Fruit fly (Drosophila melanogaster) whole organism, embryonic: ENCODE data around the gene Acp63F.

Experiments used
- CG10209 ChIP-seq: fragments of 200-800 bp; sonication (Bioruptor generic); optimal IDR thresholded peaks from 3 replicates; lab custom pipeline; 2017; ENCODE audit warnings: missing biosample characterization, mild to moderate bottlenecking, missing genetic modification characterization, missing genetic modification reagents
- CG10321 ChIP-seq: fragments of 200-800 bp; sonication (Bioruptor generic); IDR thresholded peaks from 2 replicates; pipeline ENCODE4 v1.3.6; 2022; ENCODE audit warnings: missing biosample characterization, missing genetic modification characterization
- CG10462 ChIP-seq: fragments of 200-800 bp; sonication (Bioruptor generic); optimal IDR thresholded peaks from 2 replicates; lab custom pipeline; 2016; ENCODE audit warnings: missing biosample characterization, missing genetic modification characterization
- CG10565 ChIP-seq: fragments of 200-800 bp; sonication (Bioruptor generic); optimal IDR thresholded peaks from 3 replicates; lab custom pipeline; 2016; ENCODE audit warnings: missing biosample characterization, mild to moderate bottlenecking, missing genetic modification characterization
- CG12236 ChIP-seq: fragments of 200-800 bp; sonication (Bioruptor generic); optimal IDR thresholded peaks from 2 replicates; lab custom pipeline; 2016; ENCODE audit warnings: missing biosample characterization, missing genetic modification characterization
- CG13296 ChIP-seq: fragments of 200-800 bp; sonication (Bioruptor generic); optimal IDR thresholded peaks from 3 replicates; lab custom pipeline; 2018; ENCODE audit warnings: missing biosample characterization, mild to moderate bottlenecking, missing genetic modification characterization
- CG13894 ChIP-seq: fragments of 200-800 bp; sonication (Bioruptor generic); optimal IDR thresholded peaks from 3 replicates; lab custom pipeline; 2018; ENCODE audit warnings: missing biosample characterization, mild to moderate bottlenecking, missing genetic modification characterization, moderate library complexity
- CG1529 ChIP-seq: fragments of 200-800 bp; sonication (Bioruptor generic); optimal IDR thresholded peaks from 3 replicates; lab custom pipeline; 2018; ENCODE audit warnings: missing biosample characterization, missing genetic modification characterization
- CG15479 ChIP-seq: fragments of 200-800 bp; sonication (Bioruptor generic); optimal IDR thresholded peaks from 3 replicates; lab custom pipeline; 2019; ENCODE audit warnings: missing biosample characterization, mild to moderate bottlenecking, missing genetic modification characterization, moderate library complexity
- CG15696 ChIP-seq: fragments of 200-800 bp; sonication (Bioruptor generic); optimal IDR thresholded peaks from 2 replicates; lab custom pipeline; 2019; ENCODE audit warnings: missing biosample characterization, mild to moderate bottlenecking, missing genetic modification characterization, moderate library complexity
- CG17361 ChIP-seq: fragments of 200-800 bp; sonication (Bioruptor generic); IDR thresholded peaks from 3 replicates; pipeline ENCODE4 v1.3.6; 2022; ENCODE audit warnings: missing biosample characterization, missing genetic modification characterization
- CG17829 ChIP-seq: fragments of 200-800 bp; optimal IDR thresholded peaks from 2 replicates; lab custom pipeline; 2019; ENCODE audit warnings: missing biosample characterization, mild to moderate bottlenecking, missing genetic modification characterization, moderate library complexity
- CG2120 ChIP-seq: fragments of 200-800 bp; sonication (Bioruptor generic); optimal IDR thresholded peaks from 3 replicates; lab custom pipeline; 2016; ENCODE audit warnings: missing biosample characterization, missing genetic modification characterization
- CG2712 ChIP-seq: fragments of 200-800 bp; optimal IDR thresholded peaks from 3 replicates; lab custom pipeline; 2019; ENCODE audit warnings: missing biosample characterization, mild to moderate bottlenecking, missing genetic modification characterization, moderate library complexity
- CG2889 ChIP-seq: fragments of 200-800 bp; sonication (Bioruptor generic); IDR thresholded peaks from 3 replicates; pipeline ENCODE4 v1.3.6; 2022; ENCODE audit warnings: missing biosample characterization, missing genetic modification characterization
- CG3726 ChIP-seq: fragments of 200-800 bp; sonication (Bioruptor generic); IDR thresholded peaks from 3 replicates; pipeline ENCODE4, ENCODE4 v1.3.6; 2022; ENCODE audit warnings: missing biosample characterization, missing genetic modification characterization
- CG7745 ChIP-seq: fragments of 200-800 bp; sonication (Bioruptor generic); optimal IDR thresholded peaks from 2 replicates; lab custom pipeline; 2018; ENCODE audit warnings: missing biosample characterization, mild to moderate bottlenecking, missing genetic modification characterization, moderate library complexity
- CG7963 ChIP-seq: fragments of 200-800 bp; sonication (Bioruptor generic); IDR thresholded peaks from 3 replicates; pipeline ENCODE4 v1.3.6; 2022; ENCODE audit warnings: missing biosample characterization, missing genetic modification characterization; ENCODE audit not compliant: partially characterized antibody
- CG9797 ChIP-seq: fragments of 200-800 bp; sonication (Bioruptor generic); optimal IDR thresholded peaks from 3 replicates; lab custom pipeline; 2018; ENCODE audit warnings: missing biosample characterization, mild to moderate bottlenecking, missing genetic modification characterization
- CTCF ChIP-seq: fragments of 200-800 bp; sonication (Bioruptor generic); optimal IDR thresholded peaks from 2 replicates; lab custom pipeline; 2017; ENCODE audit warnings: missing biosample characterization, mild to moderate bottlenecking, missing genetic modification characterization, moderate library complexity
- Camta ChIP-seq: fragments of 200-800 bp; sonication (Bioruptor generic); optimal IDR thresholded peaks from 2 replicates; lab custom pipeline; 2016; ENCODE audit warnings: missing biosample characterization, missing genetic modification characterization
- D ChIP-seq, 2 experiments: fragments of 200-800 bp in 1 of 2; fragments of >200 bp in 1 of 2; sonication (Bioruptor generic) in 1 of 2; optimal IDR thresholded peaks; 2 replicates in 1 of 2; 3 replicates in 1 of 2; lab custom pipeline; 2017; ENCODE audit warnings: mild to moderate bottlenecking in 1 of 2, missing biosample characterization in 1 of 2, missing genetic modification characterization in 1 of 2, missing genetic modification reagents in 1 of 2
- D19A ChIP-seq: fragments of 200-800 bp; optimal IDR thresholded peaks from 3 replicates; lab custom pipeline; 2019; ENCODE audit warnings: missing biosample characterization, mild to moderate bottlenecking, missing genetic modification characterization, moderate library complexity
- D19B ChIP-seq: fragments of 200-800 bp; sonication (Bioruptor generic); optimal IDR thresholded peaks from 2 replicates; lab custom pipeline; 2017; ENCODE audit warnings: missing biosample characterization, mild to moderate bottlenecking, missing genetic modification characterization
- Dip3 ChIP-seq: fragments of 200-800 bp; sonication (Bioruptor generic); optimal IDR thresholded peaks from 3 replicates; lab custom pipeline; 2016; ENCODE audit warnings: missing biosample characterization, missing genetic modification characterization
- HLHmδ ChIP-seq: fragments of 200-800 bp; sonication (Bioruptor generic); optimal IDR thresholded peaks from 2 replicates; lab custom pipeline; 2018; ENCODE audit warnings: missing biosample characterization, mild to moderate bottlenecking, missing genetic modification characterization, moderate library complexity
- Hand ChIP-seq: fragments of 200-800 bp; sonication (Bioruptor generic); optimal IDR thresholded peaks from 2 replicates; lab custom pipeline; 2017; ENCODE audit warnings: mild to moderate bottlenecking, missing biosample characterization, missing genetic modification reagents, missing genetic modification characterization
- Mad ChIP-seq: fragments of 200-800 bp; sonication (Bioruptor generic); optimal IDR thresholded peaks from 2 replicates; lab custom pipeline; 2016; ENCODE audit warnings: missing biosample characterization, missing genetic modification characterization
- NfI ChIP-seq: fragments of 200-800 bp; sonication (Bioruptor generic); optimal IDR thresholded peaks from 3 replicates; lab custom pipeline; 2018; ENCODE audit warnings: missing biosample characterization, mild to moderate bottlenecking, missing genetic modification characterization, moderate library complexity
- Ssrp ChIP-seq: fragments of 200-800 bp; sonication (Bioruptor generic); optimal IDR thresholded peaks from 2 replicates; lab custom pipeline; 2018; ENCODE audit warnings: missing biosample characterization, mild to moderate bottlenecking, missing genetic modification characterization, moderate library complexity
- ab ChIP-seq: fragments of 200-800 bp; sonication (Bioruptor generic); optimal IDR thresholded peaks from 2 replicates; lab custom pipeline; 2016; ENCODE audit warnings: missing biosample characterization, missing genetic modification characterization
- amos ChIP-seq: fragments of 200-800 bp; sonication (Bioruptor generic); IDR thresholded peaks from 2 replicates; pipeline ENCODE4 v1.3.6; 2022; ENCODE audit warnings: missing biosample characterization, missing genetic modification characterization; ENCODE audit not compliant: partially characterized antibody
- ems ChIP-seq: fragments of 200-800 bp; sonication (Bioruptor generic); optimal IDR thresholded peaks from 3 replicates; lab custom pipeline; 2016; ENCODE audit warnings: missing biosample characterization, missing genetic modification characterization
- fd102C ChIP-seq: fragments of 200-800 bp; sonication (Bioruptor generic); optimal IDR thresholded peaks from 2 replicates; lab custom pipeline; 2018; ENCODE audit warnings: missing biosample characterization, mild to moderate bottlenecking, missing genetic modification characterization, moderate library complexity
- gt ChIP-seq: fragments of 200-800 bp; sonication (Bioruptor generic); IDR thresholded peaks from 2 replicates; pipeline ENCODE4 v1.3.6; 2022; ENCODE audit warnings: missing biosample characterization, missing genetic modification characterization
- lbe ChIP-seq: fragments of 200-800 bp; sonication (Bioruptor generic); optimal IDR thresholded peaks from 2 replicates; lab custom pipeline; 2016; ENCODE audit warnings: missing biosample characterization, mild to moderate bottlenecking, missing genetic modification characterization
- lilli ChIP-seq: fragments of 200-800 bp; sonication (Bioruptor generic); optimal IDR thresholded peaks from 3 replicates; lab custom pipeline; 2016; ENCODE audit warnings: missing biosample characterization, missing genetic modification characterization
- nom ChIP-seq: fragments of 200-800 bp; sonication (Bioruptor generic); optimal IDR thresholded peaks from 2 replicates; lab custom pipeline; 2017; ENCODE audit warnings: missing biosample characterization, missing genetic modification characterization, mild to moderate bottlenecking, moderate library complexity, missing genetic modification reagents
- pho ChIP-seq: fragments of 200-800 bp; sonication (Bioruptor generic); optimal IDR thresholded peaks from 2 replicates; lab custom pipeline; 2016; ENCODE audit warnings: missing biosample characterization, missing genetic modification characterization
- pum ChIP-seq: fragments of 200-800 bp; sonication (Bioruptor generic); optimal IDR thresholded peaks from 2 replicates; lab custom pipeline; 2016; ENCODE audit warnings: missing biosample characterization, missing genetic modification characterization
- sc ChIP-seq, 3 experiments: fragments of >200 bp in 2 of 3; fragments of 200-800 bp in 1 of 3; sonication (Bioruptor generic) in 1 of 3; optimal IDR thresholded peaks; 2 replicates in 2 of 3; 3 replicates in 1 of 3; lab custom pipeline; 2017; ENCODE audit warnings: mild to moderate bottlenecking in 1 of 3, missing biosample characterization in 1 of 3, missing genetic modification characterization in 1 of 3, missing genetic modification reagents in 1 of 3
- schlank ChIP-seq: fragments of 200-800 bp; sonication (Bioruptor generic); optimal IDR thresholded peaks from 2 replicates; lab custom pipeline; 2018; ENCODE audit warnings: missing biosample characterization, mild to moderate bottlenecking, missing genetic modification characterization
- sisA ChIP-seq: fragments of 200-800 bp; sonication (Bioruptor generic); IDR thresholded peaks from 2 replicates; pipeline ENCODE4 v1.3.6; 2022; ENCODE audit warnings: missing biosample characterization, missing genetic modification characterization
- slou ChIP-seq: fragments of 200-800 bp; sonication (Bioruptor generic); optimal IDR thresholded peaks from 3 replicates; lab custom pipeline; 2016; ENCODE audit warnings: missing biosample characterization, missing genetic modification characterization
- so ChIP-seq: fragments of 200-800 bp; sonication (Bioruptor generic); IDR thresholded peaks from 3 replicates; pipeline ENCODE4 v1.3.6; 2022; ENCODE audit warnings: missing biosample characterization, missing genetic modification characterization
- sqz ChIP-seq: fragments of 200-800 bp; sonication (Bioruptor generic); optimal IDR thresholded peaks from 3 replicates; lab custom pipeline; 2018; ENCODE audit warnings: missing biosample characterization, mild to moderate bottlenecking, missing genetic modification characterization
- trem ChIP-seq: fragments of 200-800 bp; optimal IDR thresholded peaks from 3 replicates; lab custom pipeline; 2019; ENCODE audit warnings: missing biosample characterization, mild to moderate bottlenecking, missing genetic modification characterization, moderate library complexity
- tup ChIP-seq: fragments of 200-800 bp; sonication (Bioruptor generic); optimal IDR thresholded peaks from 2 replicates; lab custom pipeline; 2016; ENCODE audit warnings: missing biosample characterization, mild to moderate bottlenecking, missing genetic modification characterization, moderate library complexity
- twi ChIP-seq: fragments of 200-800 bp; optimal IDR thresholded peaks from 2 replicates; lab custom pipeline; 2019; ENCODE audit warnings: missing biosample characterization, mild to moderate bottlenecking, missing genetic modification characterization, moderate library complexity
- z ChIP-seq: fragments of 200-800 bp; sonication (Bioruptor generic); IDR thresholded peaks from 3 replicates; pipeline ENCODE4 v1.3.6; 2022; ENCODE audit warnings: missing biosample characterization, missing genetic modification characterization

The Acp63F gene

DNA sequence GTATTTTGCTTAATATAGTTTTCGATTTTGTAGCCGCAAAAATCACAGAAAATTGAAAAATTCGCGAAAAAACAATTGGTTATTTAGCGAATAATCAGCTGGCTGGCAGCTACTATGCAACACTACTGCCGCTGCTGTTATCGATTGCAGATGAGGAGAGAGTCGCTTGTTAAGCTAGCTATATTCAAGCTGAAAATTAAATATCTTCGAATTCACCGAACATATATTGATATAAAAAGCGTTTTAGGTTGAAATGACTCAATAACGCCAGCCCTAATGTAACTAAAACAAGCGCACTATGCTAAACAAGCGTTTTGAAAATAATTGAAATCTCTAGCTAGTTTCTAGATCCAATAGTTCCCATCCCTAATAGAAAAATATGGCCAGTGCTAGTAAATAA, 9.8 kb downstream of the Acp63F start, which contains the start of the genes CG32264, ntc and IntS10 (continued):
- TF ChIP-seq trem = peak; percentile 43
- TF ChIP-seq CG1529 (GFP tag; lab: Kevin White, UChicago) = peak; percentile 28
- peak; percentile 61 for TF ChIP-seq pum (GFP tag; lab: Kevin White, UChicago)
- TF ChIP-seq CG15479 (GFP tag; lab: Kevin White, UChicago) = no peak
- TF ChIP-seq CG2120 (GFP tag; lab: Kevin White, UChicago) = peak; percentile 90
- peak; percentile 62 for TF ChIP-seq CG13894 (tag; lab: Kevin White, UChicago)
- peak; percentile 16 for TF ChIP-seq ems
- TF ChIP-seq CG10462 (GFP tag; lab: Kevin White, UChicago) = peak; percentile 33
- TF ChIP-seq CG7745 = no peak
- no peak for TF ChIP-seq sqz (GFP tag; lab: Kevin White, UChicago)
- peak; percentile 30 for TF ChIP-seq nom
- TF ChIP-seq D (optimal IDR thresholded peaks at IDR 0.05; lab: Kevin White, UChicago) = no peak
- TF ChIP-seq D (GFP tag; optimal IDR thresholded peaks at IDR 0.05; lab: Kevin White, UChicago) = peak; percentile 7
- TF ChIP-seq D19A (tag; lab: Kevin White, UChicago) = peak; percentile 0
- TF ChIP-seq lbe (GFP tag; lab: Kevin White, UChicago) = no peak
- TF ChIP-seq gt (GFP tag; lab: Robert Waterston, UW) = no peak
- no peak for TF ChIP-seq fd102C (GFP tag; lab: Kevin White, UChicago)
- peak; percentile 67 for TF ChIP-seq CG13296 (GFP tag; lab: Kevin White, UChicago)
- TF ChIP-seq Camta = peak; percentile 58
- peak; percentile 77 for TF ChIP-seq Mad (GFP tag; lab: Kevin White, UChicago)
- TF ChIP-seq lilli (GFP tag; lab: Kevin White, UChicago) = peak; percentile 86
- TF ChIP-seq ab (GFP tag; lab: Kevin White, UChicago) = peak; percentile 59
- no peak for TF ChIP-seq CG3726 (GFP tag; lab: Robert Waterston, UW)
- peak; percentile 32 for TF ChIP-seq tup (GFP tag; lab: Kevin White, UChicago)
- peak; percentile 22; the same call in 1 of the 2 replicates for TF ChIP-seq CG10321
- TF ChIP-seq NfI = peak; percentile 80
- TF ChIP-seq CG17829 (tag; lab: Kevin White, UChicago) = peak; percentile 61
- peak; percentile 58 for TF ChIP-seq twi (tag; lab: Kevin White, UChicago)
- TF ChIP-seq amos (GFP tag; lab: Robert Waterston, UW) = peak; percentile 39; the same call in 1 of the 2 replicates
- no peak for TF ChIP-seq CG2889 (GFP tag; lab: Robert Waterston, UW)
- TF ChIP-seq CG9797 (GFP tag; lab: Kevin White, UChicago) = no peak
- TF ChIP-seq so = no peak
- peak; percentile 41 for TF ChIP-seq D19B (GFP tag; lab: Kevin White, UChicago)
- TF ChIP-seq CG15696 (tag; lab: Kevin White, UChicago) = peak; percentile 48
- no peak for TF ChIP-seq CG7963 (GFP tag; lab: Robert Waterston, UW)
- peak; percentile 10 for TF ChIP-seq schlank (tag; lab: Kevin White, UChicago)
- TF ChIP-seq CTCF (GFP tag; lab: Kevin White, UChicago) = no peak
- TF ChIP-seq slou (GFP tag; lab: Kevin White, UChicago) = peak; percentile 33
- peak; percentile 17 for TF ChIP-seq CG12236 (GFP tag; lab: Kevin White, UChicago)
- TF ChIP-seq sisA (GFP tag; lab: Robert Waterston, UW) = peak; percentile 24; the same call in 1 of the 2 replicates
- TF ChIP-seq pho (GFP tag; lab: Kevin White, UChicago) = peak; percentile 87
- no peak for TF ChIP-seq z (GFP tag; lab: Robert Waterston, UW)
- no peak for TF ChIP-seq HLHmδ (GFP tag; lab: Kevin White, UChicago)
- no peak for TF ChIP-seq CG10565
- TF ChIP-seq CG10209 = peak; percentile 56
- TF ChIP-seq Dip3 (GFP tag; lab: Kevin White, UChicago) = peak; percentile 79
- TF ChIP-seq CG17361 (GFP tag; lab: Robert Waterston, UW) = 0 out of 3 replicates have a peak, but pooled peaks have one; percentile 19
- TF ChIP-seq CG2712 (tag; lab: Kevin White, UChicago) = peak; percentile 52
- TF ChIP-seq Hand = no peak
- TF ChIP-seq Ssrp (tag; lab: Kevin White, UChicago) = peak; percentile 63
- no peak for TF ChIP-seq sc (optimal IDR thresholded peaks at IDR 0.05; lab: Kevin White, UChicago)
- TF ChIP-seq sc (GFP tag; optimal IDR thresholded peaks at IDR 0.05; lab: Kevin White, UChicago) = peak; percentile 9
